Worm (Caenorhabditis elegans) whole organism, midembryonic: ENCODE results near the gene daf-3.

Experiments used
- T22C8.4 ChIP-seq: fragments of 200-800 bp; sonication (Bioruptor generic); IDR thresholded peaks from 2 replicates; pipeline ENCODE4 v1.3.6; 2022; ENCODE audit warnings: missing genetic modification characterization, missing compliant biosample characterization
- cog-1 ChIP-seq: sonication (generic microtip); optimal IDR thresholded peaks from 2 replicates; lab custom pipeline; 2016; ENCODE audit warnings: missing genetic modification characterization, missing compliant biosample characterization
- flt-1 ChIP-seq: fragments of 200-800 bp; sonication (Bioruptor generic); IDR thresholded peaks from 2 replicates; pipeline ENCODE4 v1.3.6; 2022; ENCODE audit warnings: missing genetic modification characterization, missing compliant biosample characterization
- klf-2 ChIP-seq: fragments of 200-800 bp; sonication (Bioruptor generic); conservative IDR thresholded peaks from 2 replicates; pipeline ENCODE4 v1.3.6; 2022; ENCODE audit warnings: missing genetic modification reagents, missing genetic modification characterization, missing compliant biosample characterization
- med-1 ChIP-seq: sonication (generic microtip); optimal IDR thresholded peaks from 2 replicates; lab custom pipeline; 2017; ENCODE audit warnings: missing genetic modification characterization, mild to moderate bottlenecking, missing compliant biosample characterization, antibody characterized with exemption, missing genetic modification reagents; ENCODE audit not compliant: insufficient read depth
- ref-1 ChIP-seq: fragments of 200-800 bp; sonication (Bioruptor generic); conservative IDR thresholded peaks from 2 replicates; pipeline ENCODE4 v1.3.6; 2022; ENCODE audit warnings: missing genetic modification reagents, missing genetic modification characterization, missing compliant biosample characterization
- tab-1 ChIP-seq: fragments of 200-800 bp; sonication (Bioruptor generic); IDR thresholded peaks from 2 replicates; pipeline ENCODE4 v1.3.6; 2022; ENCODE audit warnings: missing genetic modification characterization, missing compliant biosample characterization
- ztf-23 ChIP-seq: fragments of 200-800 bp; sonication (Bioruptor generic); IDR thresholded peaks from 2 replicates; pipeline ENCODE4 v1.3.6; 2022; ENCODE audit warnings: missing genetic modification reagents, missing genetic modification characterization, missing compliant biosample characterization
- ztf-29 ChIP-seq: fragments of 200-800 bp; sonication (Bioruptor generic); IDR thresholded peaks from 2 replicates; pipeline ENCODE4 v1.3.6; 2022; ENCODE audit warnings: missing genetic modification reagents, missing genetic modification characterization, missing compliant biosample characterization

Gene daf-3

ce11 chrX:857658-858057, 32.4 kb upstream of the daf-3 start:
- TF ChIP-seq T22C8.4 (GFP tag; lab: Robert Waterston, UW) (no peak), flt-1 (GFP tag; lab: Robert Waterston, UW) (no peak), ztf-29 (GFP tag; lab: Robert Waterston, UW) (peak; percentile 6; the same call in 1 of the 2 replicates), cog-1 (tag; lab: Kevin White, UChicago) (no peak), klf-2 (GFP tag; lab: Robert Waterston, UW) (no peak), tab-1 (GFP tag; lab: Robert Waterston, UW) (no peak)

- TF ChIP-seq T22C8.4 (GFP tag; lab: Robert Waterston, UW) (no peak), ref-1 (GFP tag; lab: Robert Waterston, UW) (no peak), klf-2 (GFP tag; lab: Robert Waterston, UW) (no peak), ztf-23 (no peak), med-1 (GFP tag; lab: Kevin White, UChicago) (no peak), flt-1 (GFP tag; lab: Robert Waterston, UW) (no peak), cog-1 (tag; lab: Kevin White, UChicago) (no peak), ztf-29 (GFP tag; lab: Robert Waterston, UW) (no peak), tab-1 (GFP tag; lab: Robert Waterston, UW) (no peak)
These were observed 28.3 kb upstream of the daf-3 start for ce11 chrX:853604-854003.

ce11 chrX:852739-853268, 27.5 kb upstream of the daf-3 start:
- TF ChIP-seq ref-1 (GFP tag; lab: Robert Waterston, UW) (no peak), tab-1 (GFP tag; lab: Robert Waterston, UW) (0 out of 2 replicates have a peak, but pooled peaks have one; percentile 43)

ce11 chrX:851421-851820, 26.1 kb upstream of the daf-3 start, which contains the start of gene igcm-1:
Gene igcm-1 (minus strand): TSS chrX:851521.
- TF ChIP-seq tab-1 (GFP tag; lab: Robert Waterston, UW) (no peak), flt-1 (GFP tag; lab: Robert Waterston, UW) (no peak), ztf-23 (no peak), cog-1 (tag; lab: Kevin White, UChicago) (no peak), ref-1 (GFP tag; lab: Robert Waterston, UW) (no peak), med-1 (GFP tag; lab: Kevin White, UChicago) (no peak), ztf-29 (GFP tag; lab: Robert Waterston, UW) (no peak), T22C8.4 (GFP tag; lab: Robert Waterston, UW) (no peak), klf-2 (GFP tag; lab: Robert Waterston, UW) (no peak)

ce11 chrX:845443-845842, 20.2 kb upstream of the daf-3 start:
- TF ChIP-seq ref-1 (GFP tag; lab: Robert Waterston, UW): no peak
- TF ChIP-seq klf-2 (GFP tag; lab: Robert Waterston, UW): no peak
- TF ChIP-seq med-1 (GFP tag; lab: Kevin White, UChicago): no peak
- no peak for TF ChIP-seq cog-1 (tag; lab: Kevin White, UChicago)
- no peak for TF ChIP-seq ztf-29 (GFP tag; lab: Robert Waterston, UW)
- no peak for TF ChIP-seq ztf-23
- TF ChIP-seq T22C8.4 (GFP tag; lab: Robert Waterston, UW): no peak
- no peak for TF ChIP-seq tab-1 (GFP tag; lab: Robert Waterston, UW)
- TF ChIP-seq flt-1 (GFP tag; lab: Robert Waterston, UW): no peak

ce11 chrX:844649-845048, 19.4 kb upstream of the daf-3 start:
- TF ChIP-seq klf-2 (GFP tag; lab: Robert Waterston, UW): no peak

ce11 chrX:841393-841792, 16.1 kb upstream of the daf-3 start, which contains the start of gene F39H12.3:
Gene F39H12.3 (minus strand): TSS chrX:841493.
- no peak for TF ChIP-seq ztf-23
- no peak for TF ChIP-seq ztf-29 (GFP tag; lab: Robert Waterston, UW)
- no peak for TF ChIP-seq cog-1 (tag; lab: Kevin White, UChicago)
- no peak for TF ChIP-seq med-1 (GFP tag; lab: Kevin White, UChicago)
- TF ChIP-seq tab-1 (GFP tag; lab: Robert Waterston, UW): no peak
- TF ChIP-seq klf-2 (GFP tag; lab: Robert Waterston, UW): no peak
- TF ChIP-seq ref-1 (GFP tag; lab: Robert Waterston, UW): no peak
- TF ChIP-seq flt-1 (GFP tag; lab: Robert Waterston, UW): no peak
- TF ChIP-seq T22C8.4 (GFP tag; lab: Robert Waterston, UW): no peak

- no peak for TF ChIP-seq cog-1 (tag; lab: Kevin White, UChicago)
- no peak for TF ChIP-seq ref-1 (GFP tag; lab: Robert Waterston, UW)
- TF ChIP-seq klf-2 (GFP tag; lab: Robert Waterston, UW): no peak
- TF ChIP-seq ztf-29 (GFP tag; lab: Robert Waterston, UW): no peak
- TF ChIP-seq flt-1 (GFP tag; lab: Robert Waterston, UW): no peak
- TF ChIP-seq med-1 (GFP tag; lab: Kevin White, UChicago): no peak
- TF ChIP-seq tab-1 (GFP tag; lab: Robert Waterston, UW): no peak
- no peak for TF ChIP-seq ztf-23
- TF ChIP-seq T22C8.4 (GFP tag; lab: Robert Waterston, UW): no peak
These were observed 9.2 kb upstream of the daf-3 start, which contains the start of gene F39H12.1 for ce11 chrX:834478-834877. Gene F39H12.1 (plus strand): TSS chrX:834778.

- TF ChIP-seq ref-1 (GFP tag; lab: Robert Waterston, UW) (no peak), T22C8.4 (GFP tag; lab: Robert Waterston, UW) (no peak), tab-1 (GFP tag; lab: Robert Waterston, UW) (no peak), med-1 (GFP tag; lab: Kevin White, UChicago) (no peak), ztf-23 (no peak), ztf-29 (GFP tag; lab: Robert Waterston, UW) (no peak), cog-1 (tag; lab: Kevin White, UChicago) (no peak), klf-2 (GFP tag; lab: Robert Waterston, UW) (no peak), flt-1 (GFP tag; lab: Robert Waterston, UW) (no peak)
These were observed 4.9 kb upstream of the daf-3 start for ce11 chrX:830185-830584.
